Fruit fly (Drosophila melanogaster) whole organism, embryonic: ENCODE data around the gene Tao.

Experiments
- Bgb ChIP-seq: fragments of 200-800 bp; sonication (Bioruptor generic); IDR thresholded peaks from 2 replicates; pipeline ENCODE4 v1.3.6; 2022; ENCODE audit warnings: missing biosample characterization, missing genetic modification characterization; ENCODE audit not compliant: partially characterized antibody
- CG10209 ChIP-seq: fragments of 200-800 bp; sonication (Bioruptor generic); optimal IDR thresholded peaks from 3 replicates; lab custom pipeline; 2017; ENCODE audit warnings: missing biosample characterization, mild to moderate bottlenecking, missing genetic modification characterization, missing genetic modification reagents
- CG12659 ChIP-seq: fragments of 200-800 bp; sonication (Bioruptor generic); optimal IDR thresholded peaks from 3 replicates; lab custom pipeline; 2017; ENCODE audit warnings: mild to moderate bottlenecking, missing biosample characterization, missing genetic modification reagents, missing genetic modification characterization
- CG13775 ChIP-seq: fragments of 200-800 bp; sonication (Bioruptor generic); optimal IDR thresholded peaks from 3 replicates; lab custom pipeline; 2017; ENCODE audit warnings: missing biosample characterization, mild to moderate bottlenecking, missing genetic modification characterization
- CG14860 ChIP-seq: fragments of 200-800 bp; sonication (Bioruptor generic); IDR thresholded peaks from 3 replicates; pipeline ENCODE4 v1.3.6; 2022; ENCODE audit warnings: missing biosample characterization, missing genetic modification characterization; ENCODE audit not compliant: partially characterized antibody
- CG1603 ChIP-seq: fragments of 200-800 bp; sonication (Bioruptor generic); optimal IDR thresholded peaks from 2 replicates; lab custom pipeline; 2019; ENCODE audit warnings: missing biosample characterization, mild to moderate bottlenecking, missing genetic modification characterization, moderate library complexity
- CG18476 ChIP-seq: fragments of 200-800 bp; sonication (Bioruptor generic); optimal IDR thresholded peaks from 2 replicates; lab custom pipeline; 2016; ENCODE audit warnings: missing biosample characterization, mild to moderate bottlenecking, missing genetic modification characterization
- CG18599 ChIP-seq: fragments of 200-800 bp; sonication (Bioruptor generic); optimal IDR thresholded peaks from 3 replicates; lab custom pipeline; 2017; ENCODE audit warnings: missing biosample characterization, missing genetic modification characterization, mild to moderate bottlenecking, moderate library complexity, missing genetic modification reagents
- CG18619 ChIP-seq: fragments of 200-800 bp; sonication (Bioruptor generic); optimal IDR thresholded peaks from 3 replicates; lab custom pipeline; 2017; ENCODE audit warnings: missing biosample characterization, mild to moderate bottlenecking, missing genetic modification characterization
- CG2116 ChIP-seq: fragments of 200-800 bp; sonication (Bioruptor generic); optimal IDR thresholded peaks from 3 replicates; lab custom pipeline; 2018; ENCODE audit warnings: missing biosample characterization, mild to moderate bottlenecking, missing genetic modification characterization
- CG2120 ChIP-seq: fragments of 200-800 bp; sonication (Bioruptor generic); optimal IDR thresholded peaks from 3 replicates; lab custom pipeline; 2016; ENCODE audit warnings: missing biosample characterization, missing genetic modification characterization
- CG34224 ChIP-seq: fragments of 200-800 bp; sonication (Bioruptor generic); IDR thresholded peaks from 3 replicates; pipeline ENCODE4 v1.3.6; 2022; ENCODE audit warnings: missing biosample characterization, missing genetic modification characterization; ENCODE audit not compliant: partially characterized antibody
- CG3847 ChIP-seq: fragments of 200-800 bp; sonication (Bioruptor generic); IDR thresholded peaks from 2 replicates; pipeline ENCODE4 v1.3.6; 2022; ENCODE audit warnings: missing biosample characterization, missing genetic modification characterization
- CG42726 ChIP-seq: fragments of 200-800 bp; sonication (Bioruptor generic); IDR thresholded peaks from 2 replicates; pipeline ENCODE4 v1.3.6; 2022; ENCODE audit warnings: missing biosample characterization, missing genetic modification characterization; ENCODE audit not compliant: partially characterized antibody
- CG5245 ChIP-seq: fragments of 200-800 bp; sonication (Bioruptor generic); optimal IDR thresholded peaks from 3 replicates; lab custom pipeline; 2016; ENCODE audit warnings: missing biosample characterization, missing genetic modification characterization
- CG6254 ChIP-seq: fragments of 200-800 bp; sonication (Bioruptor generic); optimal IDR thresholded peaks from 3 replicates; lab custom pipeline; 2017; ENCODE audit warnings: mild to moderate bottlenecking, missing biosample characterization, missing genetic modification reagents, missing genetic modification characterization
- CG6791 ChIP-seq: fragments of 200-800 bp; sonication (Bioruptor generic); IDR thresholded peaks from 3 replicates; pipeline ENCODE4 v1.3.6; 2022; ENCODE audit warnings: missing biosample characterization, missing genetic modification characterization; ENCODE audit not compliant: partially characterized antibody
- CG6854 ChIP-seq: fragments of 200-800 bp; sonication (Bioruptor generic); optimal IDR thresholded peaks from 3 replicates; lab custom pipeline; 2017; ENCODE audit warnings: missing biosample characterization, mild to moderate bottlenecking, missing genetic modification characterization
- CG7963 ChIP-seq: fragments of 200-800 bp; sonication (Bioruptor generic); IDR thresholded peaks from 3 replicates; pipeline ENCODE4 v1.3.6; 2022; ENCODE audit warnings: missing biosample characterization, missing genetic modification characterization; ENCODE audit not compliant: partially characterized antibody
- CG8944 ChIP-seq: fragments of 200-800 bp; sonication (Bioruptor generic); optimal IDR thresholded peaks from 3 replicates; lab custom pipeline; 2016; ENCODE audit warnings: missing biosample characterization, missing genetic modification characterization
- D ChIP-seq, 2 experiments: fragments of 200-800 bp in 1 of 2; fragments of >200 bp in 1 of 2; sonication (Bioruptor generic) in 1 of 2; optimal IDR thresholded peaks; 2 replicates in 1 of 2; 3 replicates in 1 of 2; lab custom pipeline; 2017; ENCODE audit warnings: mild to moderate bottlenecking in 1 of 2, missing biosample characterization in 1 of 2, missing genetic modification characterization in 1 of 2, missing genetic modification reagents in 1 of 2
- Dp ChIP-seq: fragments of 200-800 bp; sonication (Bioruptor generic); optimal IDR thresholded peaks from 2 replicates; lab custom pipeline; 2018; ENCODE audit warnings: missing biosample characterization, mild to moderate bottlenecking, missing genetic modification characterization, moderate library complexity
- Dref ChIP-seq: fragments of 200-800 bp; sonication (Bioruptor generic); IDR thresholded peaks from 2 replicates; pipeline ENCODE4 v1.3.6; 2022; ENCODE audit warnings: missing biosample characterization, missing genetic modification characterization
- E2f2 ChIP-seq: fragments of 200-800 bp; sonication (Bioruptor generic); IDR thresholded peaks from 2 replicates; pipeline ENCODE4 v1.3.6; 2022; ENCODE audit warnings: missing biosample characterization, missing genetic modification characterization
- Hey ChIP-seq: fragments of 200-800 bp; sonication (Bioruptor generic); optimal IDR thresholded peaks from 3 replicates; lab custom pipeline; 2018; ENCODE audit warnings: missing biosample characterization, mild to moderate bottlenecking, missing genetic modification characterization
- HmgZ ChIP-seq: fragments of 200-800 bp; sonication (Bioruptor generic); optimal IDR thresholded peaks from 2 replicates; lab custom pipeline; 2018; ENCODE audit warnings: missing biosample characterization, mild to moderate bottlenecking, missing genetic modification characterization
- Lpt ChIP-seq: fragments of >200 bp; optimal IDR thresholded peaks from 2 replicates; lab custom pipeline; 2018; ENCODE audit warnings: missing biosample characterization, missing genetic modification characterization
- MBD-R2 ChIP-seq: fragments of 200-800 bp; sonication (Bioruptor generic); IDR thresholded peaks from 2 replicates; pipeline ENCODE4 v1.3.6; 2022; ENCODE audit warnings: missing biosample characterization, missing genetic modification characterization
- Max ChIP-seq: fragments of 200-800 bp; sonication (Bioruptor generic); optimal IDR thresholded peaks from 2 replicates; lab custom pipeline; 2016; ENCODE audit warnings: missing biosample characterization, mild to moderate bottlenecking, missing genetic modification characterization
- Meics ChIP-seq: fragments of 200-800 bp; sonication (Bioruptor generic); optimal IDR thresholded peaks from 2 replicates; lab custom pipeline; 2017; ENCODE audit warnings: missing biosample characterization, mild to moderate bottlenecking, missing genetic modification characterization
- ac ChIP-seq: fragments of 200-800 bp; sonication (Bioruptor generic); optimal IDR thresholded peaks from 3 replicates; lab custom pipeline; 2017; ENCODE audit warnings: missing biosample characterization, mild to moderate bottlenecking, missing genetic modification characterization
- al ChIP-seq: fragments of 200-800 bp; sonication (Bioruptor generic); IDR thresholded peaks from 2 replicates; pipeline ENCODE4 v1.3.6; 2022; ENCODE audit warnings: missing biosample characterization, missing genetic modification characterization
- amos ChIP-seq: fragments of 200-800 bp; sonication (Bioruptor generic); IDR thresholded peaks from 2 replicates; pipeline ENCODE4 v1.3.6; 2022; ENCODE audit warnings: missing biosample characterization, missing genetic modification characterization; ENCODE audit not compliant: partially characterized antibody
- ato ChIP-seq: fragments of 200-800 bp; sonication (Bioruptor generic); IDR thresholded peaks from 2 replicates; pipeline ENCODE4 v1.3.6; 2022; ENCODE audit warnings: missing biosample characterization, missing genetic modification characterization; ENCODE audit not compliant: partially characterized antibody
- emc ChIP-seq: fragments of 200-800 bp; sonication (Bioruptor generic); optimal IDR thresholded peaks from 2 replicates; lab custom pipeline; 2016; ENCODE audit warnings: missing biosample characterization, missing genetic modification characterization
- fd64A ChIP-seq: fragments of 200-800 bp; sonication (Bioruptor generic); optimal IDR thresholded peaks from 3 replicates; lab custom pipeline; 2018; ENCODE audit warnings: missing biosample characterization, mild to moderate bottlenecking, missing genetic modification characterization
- gsb-n ChIP-seq: fragments of 200-800 bp; sonication (Bioruptor generic); optimal IDR thresholded peaks from 3 replicates; lab custom pipeline; 2018; ENCODE audit warnings: missing biosample characterization, mild to moderate bottlenecking, missing genetic modification characterization
- inv ChIP-seq: fragments of 200-800 bp; sonication (Bioruptor generic); IDR thresholded peaks from 2 replicates; pipeline ENCODE4 v1.3.6; 2022; ENCODE audit warnings: missing biosample characterization, missing genetic modification characterization; ENCODE audit not compliant: partially characterized antibody
- jing ChIP-seq: fragments of 200-800 bp; sonication (Bioruptor generic); optimal IDR thresholded peaks from 2 replicates; lab custom pipeline; 2018; ENCODE audit warnings: missing biosample characterization, mild to moderate bottlenecking, missing genetic modification characterization
- mld ChIP-seq: fragments of 200-800 bp; sonication (Bioruptor generic); IDR thresholded peaks from 3 replicates; pipeline ENCODE4 v1.3.6; 2022; ENCODE audit warnings: missing biosample characterization, missing genetic modification characterization; ENCODE audit not compliant: partially characterized antibody
- nerfin-2 ChIP-seq: fragments of 200-800 bp; sonication (Bioruptor generic); IDR thresholded peaks from 2 replicates; pipeline ENCODE4 v1.3.6; 2022; ENCODE audit warnings: missing biosample characterization, missing genetic modification characterization; ENCODE audit not compliant: partially characterized antibody
- oc ChIP-seq: fragments of 200-800 bp; sonication (Bioruptor generic); optimal IDR thresholded peaks from 2 replicates; lab custom pipeline; 2018; ENCODE audit warnings: missing biosample characterization, mild to moderate bottlenecking, missing genetic modification characterization, moderate library complexity
- org-1 ChIP-seq: fragments of 200-800 bp; sonication (Bioruptor generic); optimal IDR thresholded peaks from 2 replicates; lab custom pipeline; 2017; ENCODE audit warnings: missing biosample characterization, missing genetic modification characterization
- row ChIP-seq: fragments of 200-800 bp; sonication (Bioruptor generic); IDR thresholded peaks from 3 replicates; pipeline ENCODE4 v1.3.6; 2022; ENCODE audit warnings: missing biosample characterization, missing genetic modification characterization
- sc ChIP-seq, 3 experiments: fragments of >200 bp in 2 of 3; fragments of 200-800 bp in 1 of 3; sonication (Bioruptor generic) in 1 of 3; optimal IDR thresholded peaks; 2 replicates in 2 of 3; 3 replicates in 1 of 3; lab custom pipeline; 2017; ENCODE audit warnings: mild to moderate bottlenecking in 1 of 3, missing biosample characterization in 1 of 3, missing genetic modification characterization in 1 of 3, missing genetic modification reagents in 1 of 3
- slou ChIP-seq: fragments of 200-800 bp; sonication (Bioruptor generic); optimal IDR thresholded peaks from 3 replicates; lab custom pipeline; 2016; ENCODE audit warnings: missing biosample characterization, missing genetic modification characterization
- tio ChIP-seq: fragments of 200-800 bp; sonication (Bioruptor generic); optimal IDR thresholded peaks from 2 replicates; lab custom pipeline; 2017; ENCODE audit warnings: missing biosample characterization, missing genetic modification characterization, inconsistent platforms

The Tao gene

DNA sequence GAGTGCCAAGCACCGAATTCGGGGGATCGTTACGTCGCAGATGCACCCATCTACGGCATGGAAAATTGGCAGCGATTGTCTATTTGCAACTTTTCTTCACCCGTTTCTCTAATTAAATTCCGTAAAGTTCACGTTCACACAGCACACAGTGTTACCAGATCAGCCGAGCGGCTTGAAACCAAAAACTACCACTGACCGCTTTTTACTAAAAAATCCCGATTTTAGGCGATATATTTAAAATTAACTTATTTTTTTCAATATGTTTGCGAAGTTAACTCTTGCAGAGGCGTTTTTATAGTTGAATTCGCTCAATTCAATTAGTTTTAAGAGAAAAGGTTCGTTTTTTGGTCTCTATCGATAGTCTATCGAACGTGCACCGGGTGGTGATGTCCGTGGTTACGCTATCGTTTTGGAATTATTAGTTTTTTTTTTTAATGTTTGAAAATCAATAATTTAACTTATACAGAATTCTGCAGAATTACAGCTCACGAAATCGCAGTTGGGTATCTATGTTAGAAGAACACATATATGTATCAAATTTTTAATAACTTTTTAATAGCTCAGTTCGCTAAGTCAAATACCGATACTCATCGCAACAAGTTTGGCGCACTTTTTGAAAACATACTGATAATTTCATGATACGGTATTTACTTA, at the start of gene Tao (continued):
- TF ChIP-seq CG12659 (GFP tag; lab: Kevin White, UChicago) (peak; percentile 12), gsb-n (tag; lab: Kevin White, UChicago) (peak; percentile 84), Dp (GFP tag; lab: Kevin White, UChicago) (peak; percentile 72), emc (GFP tag; lab: Kevin White, UChicago) (no peak), D (optimal IDR thresholded peaks at IDR 0.05; lab: Kevin White, UChicago) (no peak), D (GFP tag; optimal IDR thresholded peaks at IDR 0.05; lab: Kevin White, UChicago) (no peak), CG18619 (no peak), Dref (GFP tag; lab: Robert Waterston, UW) (peak; percentile 55), CG18476 (peak; percentile 16), Bgb (GFP tag; lab: Robert Waterston, UW) (peak; percentile 77), CG42726 (GFP tag; lab: Robert Waterston, UW) (no peak), CG1603 (tag; lab: Kevin White, UChicago) (no peak), al (GFP tag; lab: Robert Waterston, UW) (no peak), row (GFP tag; lab: Robert Waterston, UW) (peak; percentile 41; the same call in 2 of the 3 replicates), mld (peak; percentile 54; the same call in 1 of the 3 replicates), HmgZ (tag; lab: Kevin White, UChicago) (no peak), CG6254 (GFP tag; lab: Kevin White, UChicago) (no peak), Max (GFP tag; lab: Kevin White, UChicago) (peak; percentile 21), amos (GFP tag; lab: Robert Waterston, UW) (peak; percentile 79), CG34224 (GFP tag; lab: Robert Waterston, UW) (peak; percentile 82), ato (GFP tag; lab: Robert Waterston, UW) (peak; percentile 42), CG3847 (0 out of 2 replicates have a peak, but pooled peaks have one; percentile 19), CG2116 (GFP tag; lab: Kevin White, UChicago) (peak; percentile 82), oc (tag; lab: Kevin White, UChicago) (no peak), MBD-R2 (GFP tag; lab: Robert Waterston, UW) (peak; percentile 17; the same call in 1 of the 2 replicates), CG6791 (GFP tag; lab: Robert Waterston, UW) (peak; percentile 80), Meics (GFP tag; lab: Kevin White, UChicago) (peak; percentile 2), jing (no peak), inv (GFP tag; lab: Robert Waterston, UW) (peak; percentile 87), nerfin-2 (GFP tag; lab: Robert Waterston, UW) (peak; percentile 68), CG6854 (GFP tag; lab: Kevin White, UChicago) (no peak), Hey (no peak), CG10209 (no peak), slou (GFP tag; lab: Kevin White, UChicago) (no peak), tio (GFP tag; lab: Kevin White, UChicago) (no peak), sc (optimal IDR thresholded peaks at IDR 0.05; lab: Kevin White, UChicago) (no peak), sc (GFP tag; optimal IDR thresholded peaks at IDR 0.05; lab: Kevin White, UChicago) (no peak), CG7963 (GFP tag; lab: Robert Waterston, UW) (peak; percentile 57), org-1 (GFP tag; lab: Kevin White, UChicago) (no peak), CG18599 (GFP tag; lab: Kevin White, UChicago) (no peak), Lpt (GFP tag; lab: Kevin White, UChicago) (no peak), CG13775 (GFP tag; lab: Kevin White, UChicago) (peak; percentile 17), fd64A (GFP tag; lab: Kevin White, UChicago) (no peak), CG14860 (GFP tag; lab: Robert Waterston, UW) (peak; percentile 88; the same call in 2 of the 3 replicates), CG8944 (GFP tag; lab: Kevin White, UChicago) (no peak), E2f2 (GFP tag; lab: Robert Waterston, UW) (peak; percentile 80), CG2120 (peak; percentile 11), ac (GFP tag; lab: Kevin White, UChicago) (no peak), CG5245 (GFP tag; lab: Kevin White, UChicago) (no peak)
